Worm (Caenorhabditis elegans) whole organism, L1 larva: ENCODE results near the gene Y6E2A.7.

Experiments
- C34B4.2 ChIP-seq: sonication (generic microtip); optimal IDR thresholded peaks from 2 replicates; lab custom pipeline; 2017; ENCODE audit warnings: mild to moderate bottlenecking, missing genetic modification characterization, missing compliant biosample characterization
- blmp-1 ChIP-seq: fragments of 150-350 bp; optimal IDR thresholded peaks from 2 replicates; lab custom pipeline; 2014; ENCODE audit warnings: missing biosample characterization, missing genetic modification characterization
- ceh-8 ChIP-seq: fragments of 200-800 bp; sonication (Bioruptor generic); optimal IDR thresholded peaks from 2 replicates; lab custom pipeline; 2018; ENCODE audit warnings: mild to moderate bottlenecking, missing genetic modification characterization, moderate library complexity, missing compliant biosample characterization
- ceh-88 ChIP-seq: fragments of 200-800 bp; sonication (Bioruptor generic); IDR thresholded peaks from 2 replicates; pipeline ENCODE4 v1.3.6; 2022; ENCODE audit warnings: missing genetic modification characterization, missing compliant biosample characterization
- ces-1 ChIP-seq: fragments of 150-350 bp; optimal IDR thresholded peaks from 2 replicates; lab custom pipeline; 2014; ENCODE audit warnings: missing biosample characterization, missing genetic modification reagents, missing genetic modification characterization
- dsc-1 ChIP-seq: sonication (generic microtip); optimal IDR thresholded peaks from 2 replicates; lab custom pipeline; 2016; ENCODE audit warnings: mild to moderate bottlenecking, missing genetic modification characterization, missing compliant biosample characterization
- efl-1 ChIP-seq, 4 experiments: fragments of 150-350 bp; optimal IDR thresholded peaks in 3 of 4; peaks in 1 of 4; 1 replicate in 1 of 4; 2 replicates in 3 of 4; lab custom pipeline; 2014; ENCODE audit warnings: missing biosample characterization in 2 of 4, missing genetic modification characterization in 2 of 4, missing genetic modification reagents in 2 of 4
- efl-3 ChIP-seq: fragments of 200-800 bp; sonication (Bioruptor generic); optimal IDR thresholded peaks from 2 replicates; lab custom pipeline; 2018; ENCODE audit warnings: mild to moderate bottlenecking, missing genetic modification characterization, missing compliant biosample characterization
- elt-3 ChIP-seq, 6 experiments: fragments of 150-350 bp in 1 of 6; sonication (generic microtip); optimal IDR thresholded peaks; 2 replicates each; lab custom pipeline; 2017 to 2018; ENCODE audit warnings: missing biosample characterization in 6 of 6, missing genetic modification characterization in 6 of 6, inconsistent platforms in 1 of 6
- fkh-4 ChIP-seq: sonication (generic microtip); optimal IDR thresholded peaks from 2 replicates; lab custom pipeline; 2016; ENCODE audit warnings: missing compliant biosample characterization, missing genetic modification characterization, borderline replicate concordance
- fkh-8 ChIP-seq: sonication (generic microtip); optimal IDR thresholded peaks from 2 replicates; lab custom pipeline; 2016; ENCODE audit warnings: mild to moderate bottlenecking, missing genetic modification characterization, missing compliant biosample characterization
- grh-1 ChIP-seq: fragments of 200-800 bp; sonication (Bioruptor generic); IDR thresholded peaks from 2 replicates; pipeline ENCODE4 v1.3.6; 2022; ENCODE audit warnings: missing genetic modification reagents, missing genetic modification characterization, missing compliant biosample characterization
- hlh-4 ChIP-seq: sonication (generic microtip); optimal IDR thresholded peaks from 2 replicates; lab custom pipeline; 2016; ENCODE audit warnings: mild to moderate bottlenecking, missing genetic modification characterization, missing compliant biosample characterization
- hpl-2 ChIP-seq: fragments of 150-350 bp; optimal IDR thresholded peaks from 2 replicates; lab custom pipeline; 2014; ENCODE audit warnings: missing biosample characterization, missing genetic modification reagents, missing genetic modification characterization
- isw-1 ChIP-seq: fragments of 200-800 bp; sonication (Bioruptor generic); IDR thresholded peaks from 2 replicates; pipeline ENCODE4 v1.3.6; 2022; ENCODE audit warnings: missing genetic modification characterization, missing compliant biosample characterization
- lin-14 ChIP-seq: fragments of 200-800 bp; sonication (Bioruptor generic); optimal IDR thresholded peaks from 2 replicates; lab custom pipeline; 2018; ENCODE audit warnings: mild to moderate bottlenecking, missing genetic modification characterization, moderate library complexity, missing compliant biosample characterization
- lin-35 ChIP-seq, 2 experiments: fragments of 150-350 bp; optimal IDR thresholded peaks; 2 replicates each; lab custom pipeline; 2014; ENCODE audit warnings: missing biosample characterization in 2 of 2, missing genetic modification characterization in 2 of 2, missing genetic modification reagents in 2 of 2
- mab-9 ChIP-seq: fragments of 200-800 bp; sonication (Bioruptor generic); IDR thresholded peaks from 2 replicates; pipeline ENCODE4 v1.3.6; 2022; ENCODE audit warnings: missing genetic modification reagents, missing genetic modification characterization, missing compliant biosample characterization
- mef-2 ChIP-seq: fragments of 150-350 bp; optimal IDR thresholded peaks from 2 replicates; lab custom pipeline; 2014; ENCODE audit warnings: missing biosample characterization, missing genetic modification characterization
- nhr-12 ChIP-seq: sonication (generic microtip); optimal IDR thresholded peaks from 2 replicates; lab custom pipeline; 2017; ENCODE audit warnings: missing biosample characterization, missing genetic modification characterization
- nhr-237 ChIP-seq: fragments of 150-350 bp; optimal IDR thresholded peaks from 2 replicates; lab custom pipeline; 2014; ENCODE audit warnings: missing biosample characterization, missing genetic modification characterization
- nhr-47 ChIP-seq: sonication (generic microtip); optimal IDR thresholded peaks from 2 replicates; lab custom pipeline; 2016; ENCODE audit warnings: mild to moderate bottlenecking, missing genetic modification characterization, moderate library complexity, missing compliant biosample characterization
- nhr-71 ChIP-seq: sonication (generic microtip); optimal IDR thresholded peaks from 2 replicates; lab custom pipeline; 2016; ENCODE audit warnings: mild to moderate bottlenecking, missing genetic modification characterization, moderate library complexity, missing compliant biosample characterization
- nhr-77 ChIP-seq: fragments of 150-350 bp; optimal IDR thresholded peaks from 2 replicates; lab custom pipeline; 2014; ENCODE audit warnings: missing biosample characterization, missing genetic modification characterization
- nhr-84 ChIP-seq: sonication (generic microtip); optimal IDR thresholded peaks from 2 replicates; lab custom pipeline; 2017; ENCODE audit warnings: missing biosample characterization, missing genetic modification characterization
- pag-3 ChIP-seq: sonication (generic microtip); optimal IDR thresholded peaks from 2 replicates; lab custom pipeline; 2017; ENCODE audit warnings: missing genetic modification characterization, mild to moderate bottlenecking, missing compliant biosample characterization, antibody characterized with exemption, borderline replicate concordance; ENCODE audit not compliant: insufficient read depth
- pax-3 ChIP-seq: fragments of 200-800 bp; sonication (Bioruptor generic); optimal IDR thresholded peaks from 2 replicates; lab custom pipeline; 2018; ENCODE audit warnings: mild to moderate bottlenecking, missing genetic modification characterization, moderate library complexity, missing compliant biosample characterization
- rnt-1 ChIP-seq: sonication (generic microtip); optimal IDR thresholded peaks from 2 replicates; lab custom pipeline; 2016; ENCODE audit warnings: mild to moderate bottlenecking, missing genetic modification characterization, moderate library complexity, missing compliant biosample characterization
- snpc-4 ChIP-seq: fragments of 150-350 bp; optimal IDR thresholded peaks from 2 replicates; lab custom pipeline; 2014; ENCODE audit warnings: missing biosample characterization, missing genetic modification characterization
- sox-4 ChIP-seq: sonication (generic microtip); optimal IDR thresholded peaks from 2 replicates; lab custom pipeline; 2016; ENCODE audit warnings: missing genetic modification characterization, missing compliant biosample characterization
- sup-37 ChIP-seq: fragments of 200-800 bp; sonication (Bioruptor generic); optimal IDR thresholded peaks from 2 replicates; lab custom pipeline; 2018; ENCODE audit warnings: mild to moderate bottlenecking, missing genetic modification characterization, missing compliant biosample characterization
- tbx-2 ChIP-seq: sonication (generic microtip); optimal IDR thresholded peaks from 2 replicates; lab custom pipeline; 2016; ENCODE audit warnings: missing genetic modification characterization, missing compliant biosample characterization
- tlp-1 ChIP-seq: fragments of 150-350 bp; optimal IDR thresholded peaks from 2 replicates; lab custom pipeline; 2014; ENCODE audit warnings: missing biosample characterization, missing genetic modification characterization
- unc-30 ChIP-seq: sonication (generic microtip); optimal IDR thresholded peaks from 2 replicates; lab custom pipeline; 2017; ENCODE audit warnings: missing biosample characterization, missing genetic modification characterization
- unc-62 ChIP-seq: fragments of 150-350 bp; optimal IDR thresholded peaks from 2 replicates; lab custom pipeline; 2014; ENCODE audit warnings: missing biosample characterization, missing genetic modification reagents, missing genetic modification characterization
- unc-86 ChIP-seq: sonication (generic microtip); optimal IDR thresholded peaks from 2 replicates; lab custom pipeline; 2016; ENCODE audit warnings: missing genetic modification characterization, missing compliant biosample characterization
- zip-4 ChIP-seq: fragments of 200-800 bp; sonication (Bioruptor generic); optimal IDR thresholded peaks from 2 replicates; lab custom pipeline; 2018; ENCODE audit warnings: mild to moderate bottlenecking, missing genetic modification characterization, moderate library complexity, missing compliant biosample characterization
- ztf-4 ChIP-seq: fragments of 150-350 bp; optimal IDR thresholded peaks from 2 replicates; lab custom pipeline; 2014; ENCODE audit warnings: missing biosample characterization, missing genetic modification characterization

Gene Y6E2A.7

DNA sequence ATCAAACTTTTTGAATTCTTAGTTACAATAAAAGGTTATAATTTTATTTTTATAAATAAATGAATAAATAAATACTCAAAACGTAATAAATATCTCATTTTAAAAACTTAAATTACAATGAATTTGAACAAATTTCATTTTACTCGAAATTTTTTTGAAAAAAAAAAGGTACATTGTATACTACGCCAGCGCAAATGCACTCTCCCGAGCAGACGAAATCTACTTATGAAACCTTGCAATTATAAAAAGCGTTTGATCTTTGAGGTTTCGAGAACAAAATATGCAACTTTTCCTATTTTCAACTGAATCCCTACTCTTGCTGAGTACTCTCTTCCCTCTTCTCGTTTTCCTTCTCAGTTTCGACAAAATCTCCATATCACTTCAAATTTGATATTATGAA is 32.0 kb upstream of the Y6E2A.7 start, which contains the start of gene nhr-197:
TSS of gene nhr-197 (plus strand) at position 301 of the 400 bp plus-strand sequence.
- TF ChIP-seq snpc-4 (tag; lab: Kevin White, UChicago): no peak
- no peak for TF ChIP-seq ceh-8 (GFP tag; lab: Kevin White, UChicago)
- no peak for TF ChIP-seq nhr-47 (tag; lab: Kevin White, UChicago)
- no peak for TF ChIP-seq ceh-88 (GFP tag; lab: Robert Waterston, UW)
- TF ChIP-seq unc-86 (tag; lab: Kevin White, UChicago): no peak
- TF ChIP-seq isw-1 (GFP tag; lab: Robert Waterston, UW): no peak
- TF ChIP-seq pax-3 (tag; lab: Kevin White, UChicago): no peak
- no peak for TF ChIP-seq efl-1 (optimal IDR thresholded peaks at IDR 0.05; lab: Kevin White, UChicago)
- no peak for TF ChIP-seq efl-1 (GFP tag; optimal IDR thresholded peaks at IDR 0.05 in 1 of 2; lab: Kevin White, UChicago)
- TF ChIP-seq blmp-1 (tag; lab: Kevin White, UChicago): no peak
- no peak for TF ChIP-seq tbx-2 (tag; lab: Kevin White, UChicago)
- no peak for TF ChIP-seq C34B4.2 (tag; lab: Kevin White, UChicago)
- no peak for TF ChIP-seq rnt-1
- TF ChIP-seq nhr-77 (tag; lab: Kevin White, UChicago): no peak
- no peak for TF ChIP-seq mab-9 (GFP tag; lab: Robert Waterston, UW)
- TF ChIP-seq tlp-1 (tag; lab: Kevin White, UChicago): no peak
- no peak for TF ChIP-seq hlh-4 (tag; lab: Kevin White, UChicago)
- TF ChIP-seq mef-2 (tag; lab: Kevin White, UChicago): no peak
- TF ChIP-seq lin-35 (GFP tag; optimal IDR thresholded peaks at IDR 0.05; lab: Kevin White, UChicago): no peak
- TF ChIP-seq nhr-71: no peak
- no peak for TF ChIP-seq elt-3 (tag; optimal IDR thresholded peaks at IDR 0.05; lab: Kevin White, UChicago)

DNA sequence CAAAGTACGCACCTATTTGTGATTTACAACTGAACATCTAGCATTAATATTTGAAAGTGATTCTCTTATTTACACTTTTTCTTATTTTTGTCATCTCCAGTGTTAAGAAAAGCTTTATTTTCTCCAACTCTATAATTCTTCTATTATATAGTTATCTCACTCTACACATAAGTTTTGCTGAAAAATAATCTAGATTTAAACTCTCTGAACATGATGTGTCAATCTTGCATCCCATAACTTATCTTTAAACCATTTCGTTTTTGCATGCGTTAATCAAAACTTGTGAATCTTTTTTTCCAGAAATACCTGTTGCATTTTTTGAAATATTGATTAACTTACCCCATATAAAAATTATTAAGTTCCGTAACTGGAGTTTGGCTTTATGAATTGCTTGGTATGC is 29.7 kb upstream of the Y6E2A.7 start, which contains the start of gene nhr-268:
TSS of gene nhr-268 (plus strand) at position 301 of the 400 bp plus-strand sequence.
- TF ChIP-seq zip-4 (GFP tag; lab: Kevin White, UChicago) (no peak), nhr-84 (tag; lab: Kevin White, UChicago) (no peak), blmp-1 (tag; lab: Kevin White, UChicago) (no peak), mef-2 (tag; lab: Kevin White, UChicago) (no peak), pag-3 (no peak), ztf-4 (tag; lab: Kevin White, UChicago) (no peak), nhr-12 (tag; lab: Kevin White, UChicago) (no peak), nhr-237 (tag; lab: Kevin White, UChicago) (no peak), efl-3 (no peak), ceh-8 (GFP tag; lab: Kevin White, UChicago) (no peak), sup-37 (GFP tag; lab: Kevin White, UChicago) (no peak), lin-14 (GFP tag; lab: Kevin White, UChicago) (no peak), unc-30 (no peak)

DNA sequence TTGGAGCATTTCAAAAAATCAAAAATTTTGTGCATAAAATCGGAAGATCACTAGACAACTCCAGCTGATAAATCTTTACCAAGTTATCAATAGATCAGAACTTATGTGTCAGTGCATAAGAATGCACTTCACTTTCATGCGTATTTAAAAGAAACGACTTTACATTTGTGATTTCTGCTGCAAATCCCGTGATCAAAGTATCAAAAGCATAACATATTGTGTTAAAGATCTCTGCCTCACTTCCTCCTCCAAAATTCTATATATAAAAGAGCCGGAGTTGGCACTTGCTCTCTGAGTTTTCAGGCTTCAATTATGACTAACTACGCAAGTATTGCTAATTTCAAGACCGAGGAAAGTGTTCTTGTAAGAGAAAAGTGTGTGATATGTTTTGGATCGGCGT is 26.0 kb upstream of the Y6E2A.7 start, which contains the start of gene nhr-198:
TSS of gene nhr-198 (plus strand) at position 313 of the 400 bp plus-strand sequence.
- TF ChIP-seq dsc-1 (tag; lab: Kevin White, UChicago) (peak; percentile 55), unc-62 (GFP tag; lab: Kevin White, UChicago) (no peak), fkh-4 (tag; lab: Kevin White, UChicago) (no peak), nhr-84 (tag; lab: Kevin White, UChicago) (no peak), hpl-2 (no peak), grh-1 (GFP tag; lab: Robert Waterston, UW) (no peak), nhr-71 (peak; percentile 29), sox-4 (peak; percentile 28), ces-1 (GFP tag; lab: Kevin White, UChicago) (no peak), fkh-8 (tag; lab: Kevin White, UChicago) (peak; percentile 79)
